Fruit fly (Drosophila melanogaster) Kc167 (cell line): Measurements from ENCODE around the gene CG13063.

ENCODE experiments used
- h ChIP-seq: fragments of >200 bp; optimal IDR thresholded peaks from 3 replicates; lab custom pipeline; 2018; ENCODE audit warnings: missing external identifiers
- psq ChIP-seq: fragments of >200 bp; optimal IDR thresholded peaks from 2 replicates; lab custom pipeline; 2017; ENCODE audit warnings: missing external identifiers

DNA sequence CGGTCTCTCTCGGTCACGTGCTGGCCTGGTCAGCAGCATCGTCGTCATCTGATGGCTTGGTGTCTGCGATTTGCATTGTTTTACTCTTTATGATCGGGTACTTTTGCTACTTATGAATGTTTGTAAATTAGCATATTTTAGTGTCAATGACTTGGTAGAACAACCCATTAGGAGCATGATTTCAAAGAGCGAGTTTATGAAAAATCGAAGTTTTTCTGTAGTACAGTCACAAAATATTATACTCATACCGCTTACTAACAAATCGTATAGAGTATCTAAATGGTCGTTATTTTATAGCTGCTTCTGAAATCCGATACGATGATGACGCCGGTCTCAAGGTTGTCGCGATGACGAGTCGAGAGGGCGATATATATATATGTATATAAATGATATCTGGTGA, 20.1 kb upstream of the CG13063 start:
- TF ChIP-seq h (lab: Kevin White, UChicago): no peak
- no peak for TF ChIP-seq psq (lab: Kevin White, UChicago)
